Worm (Caenorhabditis elegans) whole organism, L2 larva: ENCODE results near the gene pyt-1.

Experiments
- dmd-4 ChIP-seq: sonication (generic microtip); optimal IDR thresholded peaks from 2 replicates; lab custom pipeline; 2017; ENCODE audit warnings: missing biosample characterization, missing genetic modification characterization
- elt-1 ChIP-seq: fragments of 150-350 bp; optimal IDR thresholded peaks from 2 replicates; lab custom pipeline; 2014; ENCODE audit warnings: missing biosample characterization, missing genetic modification characterization
- lin-11 ChIP-seq: fragments of 150-350 bp; sonication (generic microtip); optimal IDR thresholded peaks from 2 replicates; lab custom pipeline; 2014; ENCODE audit warnings: missing biosample characterization, missing genetic modification characterization, inconsistent platforms, mixed read lengths
- snpc-4 ChIP-seq: fragments of 150-350 bp; optimal IDR thresholded peaks from 2 replicates; lab custom pipeline; 2014; ENCODE audit warnings: missing biosample characterization, missing genetic modification characterization
- zag-1 ChIP-seq: fragments of 150-350 bp; optimal IDR thresholded peaks from 2 replicates; lab custom pipeline; 2014; ENCODE audit warnings: missing biosample characterization, missing genetic modification characterization
- ztf-4 ChIP-seq: fragments of 150-350 bp; optimal IDR thresholded peaks from 2 replicates; lab custom pipeline; 2014; ENCODE audit warnings: missing biosample characterization, missing genetic modification characterization

DNA sequence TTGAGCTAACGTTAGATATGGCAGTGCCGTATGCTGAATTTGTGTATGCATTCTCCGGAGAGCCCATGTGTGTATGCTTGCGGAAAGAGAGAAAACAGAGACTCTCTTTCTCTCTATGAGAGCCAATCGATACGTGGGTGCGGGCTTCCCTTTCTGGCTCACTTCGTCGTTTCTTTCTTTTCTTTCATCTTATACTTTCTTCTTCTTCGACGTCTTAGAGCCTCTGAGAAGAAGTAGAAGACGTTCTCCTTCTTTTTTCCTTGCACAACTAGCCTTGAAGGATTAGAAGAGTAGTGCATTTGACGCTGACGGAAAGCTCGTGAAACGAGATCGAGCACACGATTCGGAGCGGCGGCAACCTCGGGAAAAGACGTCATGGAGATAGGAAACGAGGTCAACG, 44.7 kb upstream of the pyt-1 start:
- no peak for TF ChIP-seq elt-1 (tag; lab: Kevin White, UChicago)
- peak; percentile 73 for TF ChIP-seq zag-1 (tag; lab: Kevin White, UChicago)
- peak; percentile 22 for TF ChIP-seq lin-11 (tag; lab: Kevin White, UChicago)
- TF ChIP-seq ztf-4, result peak; percentile 37
- peak; percentile 15 for TF ChIP-seq snpc-4
- TF ChIP-seq dmd-4 (tag; lab: Kevin White, UChicago), result no peak
